Worm (Caenorhabditis elegans) whole organism, L1 larva: ENCODE measurements around the gene acr-12.

ENCODE experiments used
- Y116A8C.19 ChIP-seq: sonication (generic microtip); optimal IDR thresholded peaks from 2 replicates; lab custom pipeline; 2016; ENCODE audit warnings: missing compliant biosample characterization, missing genetic modification characterization, borderline replicate concordance
- aly-2 ChIP-seq: fragments of 150-350 bp; optimal IDR thresholded peaks from 2 replicates; lab custom pipeline; 2014; ENCODE audit warnings: missing biosample characterization, missing genetic modification characterization
- ama-1 ChIP-seq: fragments of 150-350 bp; optimal IDR thresholded peaks from 2 replicates; lab custom pipeline; 2014
- blmp-1 ChIP-seq: fragments of 150-350 bp; optimal IDR thresholded peaks from 2 replicates; lab custom pipeline; 2014; ENCODE audit warnings: missing biosample characterization, missing genetic modification characterization
- ceh-63 ChIP-seq: fragments of 200-800 bp; sonication (Bioruptor generic); optimal IDR thresholded peaks from 2 replicates; lab custom pipeline; 2018; ENCODE audit warnings: mild to moderate bottlenecking, missing genetic modification characterization, missing compliant biosample characterization
- ceh-8 ChIP-seq: fragments of 200-800 bp; sonication (Bioruptor generic); optimal IDR thresholded peaks from 2 replicates; lab custom pipeline; 2018; ENCODE audit warnings: mild to moderate bottlenecking, missing genetic modification characterization, moderate library complexity, missing compliant biosample characterization
- ceh-82 ChIP-seq, 3 experiments: fragments of 150-350 bp in 1 of 3; sonication (generic microtip) in 2 of 3; optimal IDR thresholded peaks; 2 replicates each; lab custom pipeline; 2014 to 2017; ENCODE audit warnings: missing biosample characterization in 3 of 3, missing genetic modification characterization in 3 of 3
- ceh-88 ChIP-seq: fragments of 200-800 bp; sonication (Bioruptor generic); IDR thresholded peaks from 2 replicates; pipeline ENCODE4 v1.3.6; 2022; ENCODE audit warnings: missing genetic modification characterization, missing compliant biosample characterization
- elt-3 ChIP-seq, 6 experiments: fragments of 150-350 bp in 1 of 6; sonication (generic microtip); optimal IDR thresholded peaks; 2 replicates each; lab custom pipeline; 2017 to 2018; ENCODE audit warnings: missing biosample characterization in 6 of 6, missing genetic modification characterization in 6 of 6, inconsistent platforms in 1 of 6
- ets-5 ChIP-seq: fragments of 200-800 bp; sonication (Bioruptor generic); IDR thresholded peaks from 2 replicates; pipeline ENCODE4 v1.3.6; 2022; ENCODE audit warnings: missing genetic modification characterization, missing compliant biosample characterization
- fkh-10 ChIP-seq: sonication (generic microtip); optimal IDR thresholded peaks from 2 replicates; lab custom pipeline; 2017; ENCODE audit warnings: missing biosample characterization, missing genetic modification reagents, missing genetic modification characterization
- fkh-8 ChIP-seq: sonication (generic microtip); optimal IDR thresholded peaks from 2 replicates; lab custom pipeline; 2016; ENCODE audit warnings: mild to moderate bottlenecking, missing genetic modification characterization, missing compliant biosample characterization
- fos-1 ChIP-seq: fragments of 150-350 bp; optimal IDR thresholded peaks from 2 replicates; lab custom pipeline; 2014; ENCODE audit warnings: missing biosample characterization, missing genetic modification characterization
- hlh-17 ChIP-seq: fragments of 200-800 bp; sonication (Bioruptor generic); optimal IDR thresholded peaks from 2 replicates; lab custom pipeline; 2018; ENCODE audit warnings: missing genetic modification characterization, mild to moderate bottlenecking, missing compliant biosample characterization, moderate library complexity, borderline replicate concordance
- hlh-4 ChIP-seq: sonication (generic microtip); optimal IDR thresholded peaks from 2 replicates; lab custom pipeline; 2016; ENCODE audit warnings: mild to moderate bottlenecking, missing genetic modification characterization, missing compliant biosample characterization
- irx-1 ChIP-seq: sonication (generic microtip); optimal IDR thresholded peaks from 2 replicates; lab custom pipeline; 2016; ENCODE audit warnings: missing genetic modification characterization, missing compliant biosample characterization
- jun-1 ChIP-seq: fragments of 150-350 bp; optimal IDR thresholded peaks from 2 replicates; lab custom pipeline; 2014; ENCODE audit warnings: missing biosample characterization, missing genetic modification reagents, missing genetic modification characterization
- lin-14 ChIP-seq: fragments of 200-800 bp; sonication (Bioruptor generic); optimal IDR thresholded peaks from 2 replicates; lab custom pipeline; 2018; ENCODE audit warnings: mild to moderate bottlenecking, missing genetic modification characterization, moderate library complexity, missing compliant biosample characterization
- lin-15B ChIP-seq: fragments of 150-350 bp; sonication (generic microtip); optimal IDR thresholded peaks from 3 replicates; lab custom pipeline; 2014; ENCODE audit warnings: missing biosample characterization, missing genetic modification characterization
- lsy-2 ChIP-seq, 2 experiments: fragments of 150-350 bp; optimal IDR thresholded peaks; 2 replicates each; lab custom pipeline; 2014; ENCODE audit warnings: missing biosample characterization in 2 of 2, missing genetic modification characterization in 2 of 2
- mdl-1 ChIP-seq, 2 experiments: fragments of 150-350 bp; optimal IDR thresholded peaks; 2 replicates each; lab custom pipeline; 2014 to 2017; ENCODE audit warnings: missing biosample characterization in 2 of 2, missing genetic modification characterization in 2 of 2, inconsistent platforms in 1 of 2
- mep-1 ChIP-seq: fragments of 150-350 bp; optimal IDR thresholded peaks from 2 replicates; lab custom pipeline; 2014; ENCODE audit warnings: missing biosample characterization, missing genetic modification characterization
- nhr-11 ChIP-seq: fragments of 150-350 bp; optimal IDR thresholded peaks from 2 replicates; lab custom pipeline; 2014; ENCODE audit warnings: missing biosample characterization, missing genetic modification characterization
- nhr-20 ChIP-seq: sonication (generic microtip); optimal IDR thresholded peaks from 2 replicates; lab custom pipeline; 2016; ENCODE audit warnings: mild to moderate bottlenecking, missing genetic modification characterization, missing compliant biosample characterization
- nhr-237 ChIP-seq: fragments of 150-350 bp; optimal IDR thresholded peaks from 2 replicates; lab custom pipeline; 2014; ENCODE audit warnings: missing biosample characterization, missing genetic modification characterization
- nhr-47 ChIP-seq: sonication (generic microtip); optimal IDR thresholded peaks from 2 replicates; lab custom pipeline; 2016; ENCODE audit warnings: mild to moderate bottlenecking, missing genetic modification characterization, moderate library complexity, missing compliant biosample characterization
- nhr-71 ChIP-seq: sonication (generic microtip); optimal IDR thresholded peaks from 2 replicates; lab custom pipeline; 2016; ENCODE audit warnings: mild to moderate bottlenecking, missing genetic modification characterization, moderate library complexity, missing compliant biosample characterization
- nhr-76 ChIP-seq: sonication (generic microtip); optimal IDR thresholded peaks from 2 replicates; lab custom pipeline; 2017; ENCODE audit warnings: missing biosample characterization, missing genetic modification characterization
- nhr-84 ChIP-seq: sonication (generic microtip); optimal IDR thresholded peaks from 2 replicates; lab custom pipeline; 2017; ENCODE audit warnings: missing biosample characterization, missing genetic modification characterization
- nhr-85 ChIP-seq: sonication (generic microtip); peaks from one replicate; lab custom pipeline; 2016; ENCODE audit warnings: missing genetic modification characterization, inconsistent platforms, missing compliant biosample characterization
- nhr-90 ChIP-seq: sonication (generic microtip); optimal IDR thresholded peaks from 2 replicates; lab custom pipeline; 2016; ENCODE audit warnings: mild to moderate bottlenecking, missing genetic modification characterization, missing compliant biosample characterization; ENCODE audit not compliant: poor library complexity
- pag-3 ChIP-seq: sonication (generic microtip); optimal IDR thresholded peaks from 2 replicates; lab custom pipeline; 2017; ENCODE audit warnings: missing genetic modification characterization, mild to moderate bottlenecking, missing compliant biosample characterization, antibody characterized with exemption, borderline replicate concordance; ENCODE audit not compliant: insufficient read depth
- rnt-1 ChIP-seq: sonication (generic microtip); optimal IDR thresholded peaks from 2 replicates; lab custom pipeline; 2016; ENCODE audit warnings: mild to moderate bottlenecking, missing genetic modification characterization, moderate library complexity, missing compliant biosample characterization
- snpc-4 ChIP-seq: fragments of 150-350 bp; optimal IDR thresholded peaks from 2 replicates; lab custom pipeline; 2014; ENCODE audit warnings: missing biosample characterization, missing genetic modification characterization
- snu-23 ChIP-seq: sonication (generic microtip); optimal IDR thresholded peaks from 2 replicates; lab custom pipeline; 2016; ENCODE audit warnings: missing genetic modification characterization, missing compliant biosample characterization
- swsn-7 ChIP-seq: sonication (generic microtip); optimal IDR thresholded peaks from 2 replicates; lab custom pipeline; 2016; ENCODE audit warnings: missing genetic modification characterization, missing compliant biosample characterization
- tbx-2 ChIP-seq: sonication (generic microtip); optimal IDR thresholded peaks from 2 replicates; lab custom pipeline; 2016; ENCODE audit warnings: missing genetic modification characterization, missing compliant biosample characterization
- unc-130 ChIP-seq: fragments of 150-350 bp; optimal IDR thresholded peaks from 2 replicates; lab custom pipeline; 2017; ENCODE audit warnings: missing biosample characterization, missing genetic modification characterization, inconsistent platforms
- vab-15 ChIP-seq: sonication (generic microtip); optimal IDR thresholded peaks from 2 replicates; lab custom pipeline; 2017; ENCODE audit warnings: missing genotype, mild to moderate bottlenecking, missing genetic modification characterization, missing compliant biosample characterization
- zag-1 ChIP-seq: fragments of 150-350 bp; optimal IDR thresholded peaks from 2 replicates; lab custom pipeline; 2014; ENCODE audit warnings: missing biosample characterization, missing genetic modification characterization
- zip-4 ChIP-seq: fragments of 200-800 bp; sonication (Bioruptor generic); optimal IDR thresholded peaks from 2 replicates; lab custom pipeline; 2018; ENCODE audit warnings: mild to moderate bottlenecking, missing genetic modification characterization, moderate library complexity, missing compliant biosample characterization

acr-12 gene

DNA sequence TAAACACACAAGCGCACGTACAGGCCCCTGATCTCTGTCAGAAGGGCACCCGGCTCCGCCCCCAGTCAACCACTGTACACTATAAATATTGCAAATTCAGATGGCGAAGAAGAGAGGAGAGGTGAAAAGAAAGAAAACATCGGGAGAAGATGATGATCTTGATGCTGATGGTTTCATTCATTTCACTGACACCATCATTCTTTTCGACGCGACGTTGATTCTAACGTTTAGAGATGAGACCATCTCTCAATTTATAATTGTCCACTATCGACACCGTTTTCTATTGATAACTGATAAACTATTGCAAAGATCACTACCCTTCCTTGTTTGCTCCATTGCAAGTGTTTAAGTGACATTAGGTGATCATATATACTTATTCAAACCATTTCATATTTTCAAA lies 8.7 kb downstream of the acr-12 start (continued):
- TF ChIP-seq lin-14 (GFP tag; lab: Kevin White, UChicago): peak; percentile 55
- TF ChIP-seq jun-1 (tag; lab: Kevin White, UChicago): no peak
- TF ChIP-seq tbx-2 (tag; lab: Kevin White, UChicago): peak; percentile 56
- no peak for TF ChIP-seq swsn-7 (tag; lab: Kevin White, UChicago)
- peak; percentile 87 for TF ChIP-seq nhr-85 (tag; lab: Kevin White, UChicago)

DNA sequence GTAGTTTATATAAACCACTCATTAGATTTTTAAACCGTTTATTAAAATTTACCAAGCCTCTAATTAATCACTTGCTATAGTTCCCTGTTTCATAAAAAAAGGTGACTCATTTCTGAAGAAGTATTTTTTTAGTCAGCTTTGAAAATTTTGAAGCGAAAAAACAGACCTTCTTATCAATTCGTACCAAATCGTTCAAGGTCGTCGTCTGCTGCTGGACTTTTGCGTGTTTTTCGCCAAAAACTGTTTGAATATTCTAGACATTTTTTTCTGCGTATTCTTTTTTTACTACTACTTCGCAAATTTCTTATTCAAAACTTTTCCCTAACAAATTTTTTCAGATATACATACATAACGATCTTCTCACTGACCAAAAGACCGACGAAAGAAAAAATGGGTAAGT lies 9.6 kb downstream of the acr-12 start, which contains the start of gene cah-4:
cah-4 (plus strand) TSS at position 339 of the 400 bp plus-strand sequence.
- TF ChIP-seq nhr-84 (tag; lab: Kevin White, UChicago) (no peak), fkh-10 (GFP tag; lab: Kevin White, UChicago) (no peak), ceh-88 (GFP tag; lab: Robert Waterston, UW) (no peak), nhr-90 (tag; lab: Kevin White, UChicago) (no peak), rnt-1 (no peak), elt-3 (tag; optimal IDR thresholded peaks at IDR 0.05; lab: Kevin White, UChicago) (no peak), ceh-63 (GFP tag; lab: Kevin White, UChicago) (no peak), lin-14 (GFP tag; lab: Kevin White, UChicago) (no peak), ets-5 (no peak), nhr-47 (no peak), snpc-4 (tag; lab: Kevin White, UChicago) (no peak), irx-1 (tag; lab: Kevin White, UChicago) (no peak), hlh-4 (tag; lab: Kevin White, UChicago) (no peak), lin-15B (no peak), ama-1 (lab: Kevin White, UChicago) (peak; percentile 35), nhr-85 (tag; lab: Kevin White, UChicago) (peak; percentile 63), zip-4 (no peak)

DNA sequence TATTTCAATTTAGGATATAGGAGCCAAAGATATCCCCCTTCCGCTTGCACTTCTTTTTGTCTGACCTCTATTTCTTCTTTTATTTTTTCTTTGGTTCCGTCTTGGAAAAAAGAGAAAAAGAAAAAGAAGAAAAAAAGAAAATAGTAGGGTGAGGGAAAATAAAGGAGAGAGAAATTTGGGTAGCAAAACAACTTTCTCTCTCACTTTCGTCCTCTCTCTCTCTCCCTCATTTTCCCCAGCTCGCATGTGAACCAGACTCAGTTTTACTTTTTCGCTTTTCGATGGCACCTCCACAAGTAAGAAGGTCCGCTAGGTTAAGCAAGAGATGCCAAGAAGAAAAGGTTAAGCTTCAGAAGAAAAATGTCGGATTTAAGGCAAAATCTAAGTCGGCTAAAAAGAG lies 10.1 kb downstream of the acr-12 start:
- TF ChIP-seq blmp-1 (tag; lab: Kevin White, UChicago) (peak; percentile 73), nhr-20 (tag; lab: Kevin White, UChicago) (no peak), hlh-17 (GFP tag; lab: Kevin White, UChicago) (no peak), fos-1 (tag; lab: Kevin White, UChicago) (no peak), ceh-82 (tag; optimal IDR thresholded peaks at IDR 0.05; lab: Kevin White, UChicago) (peak in 1 of 3 experiments; percentile 15), pag-3 (tag; lab: Kevin White, UChicago) (peak; percentile 26), nhr-11 (no peak), mdl-1 (tag; optimal IDR thresholded peaks at IDR 0.05; lab: Kevin White, UChicago) (peak in 1 of 2 experiments; percentile 21), mep-1 (tag; lab: Kevin White, UChicago) (peak; percentile 59), nhr-90 (tag; lab: Kevin White, UChicago) (no peak), nhr-237 (tag; lab: Kevin White, UChicago) (no peak), aly-2 (tag; lab: Kevin White, UChicago) (no peak), nhr-71 (tag; lab: Kevin White, UChicago) (peak; percentile 25), lsy-2 (tag; optimal IDR thresholded peaks at IDR 0.05; lab: Kevin White, UChicago) (peak in 1 of 2 experiments; percentile 55), elt-3 (tag; optimal IDR thresholded peaks at IDR 0.05; lab: Kevin White, UChicago) (peak in 1 of 6 experiments; percentile 15), snpc-4 (tag; lab: Kevin White, UChicago) (no peak), vab-15 (tag; lab: Kevin White, UChicago) (no peak), unc-130 (tag; lab: Kevin White, UChicago) (no peak), nhr-47 (peak; percentile 12), nhr-76 (no peak), ceh-8 (GFP tag; lab: Kevin White, UChicago) (no peak), Y116A8C.19 (tag; lab: Kevin White, UChicago) (no peak), tbx-2 (tag; lab: Kevin White, UChicago) (peak; percentile 7), zip-4 (no peak), snu-23 (GFP tag; lab: Kevin White, UChicago) (peak; percentile 20), fkh-8 (tag; lab: Kevin White, UChicago) (no peak), lin-14 (GFP tag; lab: Kevin White, UChicago) (peak; percentile 76), zag-1 (tag; lab: Kevin White, UChicago) (no peak)
